Fruit fly (Drosophila melanogaster) whole organism, embryonic: ENCODE data around the gene CG42399.

Experiments used
- ATbp ChIP-seq: fragments of 200-800 bp; sonication (Bioruptor generic); optimal IDR thresholded peaks from 2 replicates; lab custom pipeline; 2017; ENCODE audit warnings: missing biosample characterization, mild to moderate bottlenecking, missing genetic modification characterization, missing genetic modification reagents
- C15 ChIP-seq: fragments of 200-800 bp; sonication (Bioruptor generic); IDR thresholded peaks from 3 replicates; pipeline ENCODE4 v1.3.6; 2022; ENCODE audit warnings: missing biosample characterization, missing genetic modification characterization
- CG10431 ChIP-seq: fragments of 200-800 bp; sonication (Bioruptor generic); optimal IDR thresholded peaks from 3 replicates; lab custom pipeline; 2018; ENCODE audit warnings: missing biosample characterization, mild to moderate bottlenecking, missing genetic modification characterization
- CG10959 ChIP-seq: fragments of 200-800 bp; sonication (Bioruptor generic); IDR thresholded peaks from 2 replicates; pipeline ENCODE4 v1.3.6; 2022; ENCODE audit warnings: missing biosample characterization, missing genetic modification characterization
- CG13424 ChIP-seq: fragments of 200-800 bp; sonication (Bioruptor generic); optimal IDR thresholded peaks from 2 replicates; lab custom pipeline; 2019; ENCODE audit warnings: missing biosample characterization, mild to moderate bottlenecking, missing genetic modification characterization, moderate library complexity
- CG14667 ChIP-seq: fragments of 200-800 bp; sonication (Bioruptor generic); IDR thresholded peaks from 2 replicates; pipeline ENCODE4 v1.3.6; 2022; ENCODE audit warnings: missing biosample characterization, missing genetic modification characterization
- CG1603 ChIP-seq: fragments of 200-800 bp; sonication (Bioruptor generic); optimal IDR thresholded peaks from 2 replicates; lab custom pipeline; 2019; ENCODE audit warnings: missing biosample characterization, mild to moderate bottlenecking, missing genetic modification characterization, moderate library complexity
- CG17328 ChIP-seq: fragments of 200-800 bp; sonication (Bioruptor generic); IDR thresholded peaks from 2 replicates; pipeline ENCODE4 v1.3.6; 2022; ENCODE audit warnings: missing biosample characterization, missing genetic modification characterization
- CG31224 ChIP-seq: fragments of 200-800 bp; sonication (Bioruptor generic); IDR thresholded peaks from 2 replicates; pipeline ENCODE4 v1.3.6; 2022; ENCODE audit warnings: missing biosample characterization, missing genetic modification characterization
- CG3281 ChIP-seq: fragments of 200-800 bp; sonication (Bioruptor generic); optimal IDR thresholded peaks from 3 replicates; lab custom pipeline; 2017; ENCODE audit warnings: missing biosample characterization, mild to moderate bottlenecking, missing genetic modification characterization
- CG33213 ChIP-seq: fragments of 200-800 bp; sonication (Bioruptor generic); optimal IDR thresholded peaks from 3 replicates; lab custom pipeline; 2016; ENCODE audit warnings: missing biosample characterization, missing genetic modification characterization
- CG34224 ChIP-seq: fragments of 200-800 bp; sonication (Bioruptor generic); IDR thresholded peaks from 3 replicates; pipeline ENCODE4 v1.3.6; 2022; ENCODE audit warnings: missing biosample characterization, missing genetic modification characterization; ENCODE audit not compliant: partially characterized antibody
- CG42726 ChIP-seq: fragments of 200-800 bp; sonication (Bioruptor generic); IDR thresholded peaks from 2 replicates; pipeline ENCODE4 v1.3.6; 2022; ENCODE audit warnings: missing biosample characterization, missing genetic modification characterization; ENCODE audit not compliant: partially characterized antibody
- CG4282 ChIP-seq: fragments of 200-800 bp; sonication (Bioruptor generic); optimal IDR thresholded peaks from 2 replicates; lab custom pipeline; 2016; ENCODE audit warnings: missing biosample characterization, missing genetic modification characterization
- CG6689 ChIP-seq: fragments of 200-800 bp; sonication (Bioruptor generic); IDR thresholded peaks from 2 replicates; pipeline ENCODE4 v1.3.6; 2022; ENCODE audit warnings: missing biosample characterization, missing genetic modification characterization
- CG6813 ChIP-seq: fragments of 200-800 bp; sonication (Bioruptor generic); optimal IDR thresholded peaks from 2 replicates; lab custom pipeline; 2017; ENCODE audit warnings: missing biosample characterization, missing genetic modification characterization, mild to moderate bottlenecking, moderate library complexity, missing genetic modification reagents
- CG7271 ChIP-seq: fragments of 200-800 bp; sonication (Bioruptor generic); optimal IDR thresholded peaks from 2 replicates; lab custom pipeline; 2018; ENCODE audit warnings: missing biosample characterization, mild to moderate bottlenecking, missing genetic modification characterization, moderate library complexity
- CG7357 ChIP-seq: fragments of 200-800 bp; sonication (Bioruptor generic); IDR thresholded peaks from 3 replicates; pipeline ENCODE4 v1.3.6; 2022; ENCODE audit warnings: missing biosample characterization, missing genetic modification characterization
- CG7745 ChIP-seq: fragments of 200-800 bp; sonication (Bioruptor generic); optimal IDR thresholded peaks from 2 replicates; lab custom pipeline; 2018; ENCODE audit warnings: missing biosample characterization, mild to moderate bottlenecking, missing genetic modification characterization, moderate library complexity
- Camta ChIP-seq: fragments of 200-800 bp; sonication (Bioruptor generic); optimal IDR thresholded peaks from 2 replicates; lab custom pipeline; 2016; ENCODE audit warnings: missing biosample characterization, missing genetic modification characterization
- CkIIα-i1 ChIP-seq: fragments of 200-800 bp; sonication (Bioruptor generic); IDR thresholded peaks from 2 replicates; pipeline ENCODE4 v1.3.6; 2022; ENCODE audit warnings: missing biosample characterization, missing genetic modification characterization
- D ChIP-seq, 2 experiments: fragments of 200-800 bp in 1 of 2; fragments of >200 bp in 1 of 2; sonication (Bioruptor generic) in 1 of 2; optimal IDR thresholded peaks; 2 replicates in 1 of 2; 3 replicates in 1 of 2; lab custom pipeline; 2017; ENCODE audit warnings: mild to moderate bottlenecking in 1 of 2, missing biosample characterization in 1 of 2, missing genetic modification characterization in 1 of 2, missing genetic modification reagents in 1 of 2
- Doc3 ChIP-seq: fragments of 200-800 bp; sonication (Bioruptor generic); IDR thresholded peaks from 3 replicates; pipeline ENCODE4 v1.3.6; 2022; ENCODE audit warnings: missing biosample characterization, missing genetic modification characterization; ENCODE audit not compliant: partially characterized antibody
- Fer3 ChIP-seq: fragments of 200-800 bp; sonication (Bioruptor generic); optimal IDR thresholded peaks from 2 replicates; lab custom pipeline; 2018; ENCODE audit warnings: missing biosample characterization, mild to moderate bottlenecking, missing genetic modification characterization, moderate library complexity
- GATAe ChIP-seq: fragments of 200-800 bp; sonication (Bioruptor generic); conservative IDR thresholded peaks from 2 replicates; pipeline ENCODE4 v1.3.6; 2022; ENCODE audit warnings: missing biosample characterization, missing genetic modification characterization
- Hr51 ChIP-seq, 2 experiments: fragments of 200-800 bp; sonication (Bioruptor generic); optimal IDR thresholded peaks; 2 replicates in 1 of 2; 3 replicates in 1 of 2; lab custom pipeline; 2016 to 2018; ENCODE audit warnings: missing biosample characterization in 2 of 2, missing genetic modification characterization in 2 of 2, mild to moderate bottlenecking in 1 of 2, moderate library complexity in 1 of 2
- Hr78 ChIP-seq, 2 experiments: fragments of 200-800 bp in 1 of 2; fragments of >200 bp in 1 of 2; sonication (Bioruptor generic) in 1 of 2; optimal IDR thresholded peaks; 2 replicates each; lab custom pipeline; 2017 to 2019; ENCODE audit warnings: missing biosample characterization in 2 of 2, missing genetic modification characterization in 2 of 2, mild to moderate bottlenecking in 1 of 2, moderate library complexity in 1 of 2
- Mad ChIP-seq: fragments of 200-800 bp; sonication (Bioruptor generic); optimal IDR thresholded peaks from 2 replicates; lab custom pipeline; 2016; ENCODE audit warnings: missing biosample characterization, missing genetic modification characterization
- Med ChIP-seq: fragments of 200-800 bp; sonication (Bioruptor generic); peaks from one replicate; lab custom pipeline; 2016; ENCODE audit warnings: missing biosample characterization, missing genetic modification characterization, mild to moderate bottlenecking, inconsistent platforms, moderate library complexity
- Oli ChIP-seq: fragments of 200-800 bp; sonication (Bioruptor generic); optimal IDR thresholded peaks from 2 replicates; lab custom pipeline; 2018; ENCODE audit warnings: missing biosample characterization, mild to moderate bottlenecking, missing genetic modification characterization, moderate library complexity
- Opbp ChIP-seq: fragments of 200-800 bp; sonication (Bioruptor generic); IDR thresholded peaks from 3 replicates; pipeline ENCODE4 v1.3.6; 2022; ENCODE audit warnings: missing biosample characterization, missing genetic modification characterization; ENCODE audit not compliant: partially characterized antibody
- al ChIP-seq: fragments of 200-800 bp; sonication (Bioruptor generic); IDR thresholded peaks from 2 replicates; pipeline ENCODE4 v1.3.6; 2022; ENCODE audit warnings: missing biosample characterization, missing genetic modification characterization
- ato ChIP-seq: fragments of 200-800 bp; sonication (Bioruptor generic); IDR thresholded peaks from 2 replicates; pipeline ENCODE4 v1.3.6; 2022; ENCODE audit warnings: missing biosample characterization, missing genetic modification characterization; ENCODE audit not compliant: partially characterized antibody
- bbx ChIP-seq: fragments of 200-800 bp; sonication (Bioruptor generic); IDR thresholded peaks from 2 replicates; pipeline ENCODE4 v1.3.6; 2022; ENCODE audit warnings: missing biosample characterization, missing genetic modification characterization; ENCODE audit not compliant: partially characterized antibody
- caup ChIP-seq: fragments of 200-800 bp; sonication (Bioruptor generic); optimal IDR thresholded peaks from 3 replicates; lab custom pipeline; 2017; ENCODE audit warnings: missing biosample characterization, mild to moderate bottlenecking, missing genetic modification characterization, moderate library complexity; ENCODE audit not compliant: severe bottlenecking
- chif ChIP-seq, 2 experiments: fragments of 200-800 bp; sonication (Bioruptor generic); optimal IDR thresholded peaks; 3 replicates each; lab custom pipeline; 2016; ENCODE audit warnings: missing biosample characterization in 2 of 2, missing genetic modification characterization in 2 of 2
- crc ChIP-seq: fragments of 200-800 bp; sonication (Bioruptor generic); optimal IDR thresholded peaks from 2 replicates; lab custom pipeline; 2016; ENCODE audit warnings: missing biosample characterization, missing genetic modification characterization
- da ChIP-seq: fragments of 200-800 bp; sonication (Bioruptor generic); optimal IDR thresholded peaks from 2 replicates; lab custom pipeline; 2016; ENCODE audit warnings: missing biosample characterization, missing genetic modification characterization
- fd64A ChIP-seq: fragments of 200-800 bp; sonication (Bioruptor generic); optimal IDR thresholded peaks from 3 replicates; lab custom pipeline; 2018; ENCODE audit warnings: missing biosample characterization, mild to moderate bottlenecking, missing genetic modification characterization
- gcm ChIP-seq: fragments of 200-800 bp; sonication (Bioruptor generic); optimal IDR thresholded peaks from 2 replicates; lab custom pipeline; 2019; ENCODE audit warnings: missing biosample characterization, mild to moderate bottlenecking, missing genetic modification characterization, moderate library complexity
- gt ChIP-seq: fragments of 200-800 bp; sonication (Bioruptor generic); IDR thresholded peaks from 2 replicates; pipeline ENCODE4 v1.3.6; 2022; ENCODE audit warnings: missing biosample characterization, missing genetic modification characterization
- hb ChIP-seq: fragments of 200-800 bp; sonication (Bioruptor generic); IDR thresholded peaks from 3 replicates; pipeline ENCODE4 v1.3.6; 2022; ENCODE audit warnings: missing biosample characterization, missing genetic modification characterization; ENCODE audit not compliant: partially characterized antibody
- ind ChIP-seq: fragments of 200-800 bp; sonication (Bioruptor generic); optimal IDR thresholded peaks from 3 replicates; lab custom pipeline; 2016; ENCODE audit warnings: missing biosample characterization, missing genetic modification characterization
- insv ChIP-seq, 2 experiments: fragments of 200-800 bp; sonication (Bioruptor generic); optimal IDR thresholded peaks; 3 replicates each; lab custom pipeline; 2016 to 2018; ENCODE audit warnings: missing biosample characterization in 2 of 2, missing genetic modification characterization in 2 of 2
- nerfin-1 ChIP-seq: fragments of 200-800 bp; sonication (Bioruptor generic); optimal IDR thresholded peaks from 3 replicates; lab custom pipeline; 2019; ENCODE audit warnings: missing biosample characterization, mild to moderate bottlenecking, missing genetic modification characterization, moderate library complexity
- pho ChIP-seq: fragments of 200-800 bp; sonication (Bioruptor generic); optimal IDR thresholded peaks from 2 replicates; lab custom pipeline; 2016; ENCODE audit warnings: missing biosample characterization, missing genetic modification characterization
- run ChIP-seq: fragments of 200-800 bp; sonication (Bioruptor generic); optimal IDR thresholded peaks from 3 replicates; lab custom pipeline; 2018; ENCODE audit warnings: missing biosample characterization, mild to moderate bottlenecking, missing genetic modification characterization
- tap ChIP-seq: fragments of 200-800 bp; optimal IDR thresholded peaks from 3 replicates; lab custom pipeline; 2019; ENCODE audit warnings: missing biosample characterization, mild to moderate bottlenecking, missing genetic modification characterization, moderate library complexity

Gene CG42399

DNA sequence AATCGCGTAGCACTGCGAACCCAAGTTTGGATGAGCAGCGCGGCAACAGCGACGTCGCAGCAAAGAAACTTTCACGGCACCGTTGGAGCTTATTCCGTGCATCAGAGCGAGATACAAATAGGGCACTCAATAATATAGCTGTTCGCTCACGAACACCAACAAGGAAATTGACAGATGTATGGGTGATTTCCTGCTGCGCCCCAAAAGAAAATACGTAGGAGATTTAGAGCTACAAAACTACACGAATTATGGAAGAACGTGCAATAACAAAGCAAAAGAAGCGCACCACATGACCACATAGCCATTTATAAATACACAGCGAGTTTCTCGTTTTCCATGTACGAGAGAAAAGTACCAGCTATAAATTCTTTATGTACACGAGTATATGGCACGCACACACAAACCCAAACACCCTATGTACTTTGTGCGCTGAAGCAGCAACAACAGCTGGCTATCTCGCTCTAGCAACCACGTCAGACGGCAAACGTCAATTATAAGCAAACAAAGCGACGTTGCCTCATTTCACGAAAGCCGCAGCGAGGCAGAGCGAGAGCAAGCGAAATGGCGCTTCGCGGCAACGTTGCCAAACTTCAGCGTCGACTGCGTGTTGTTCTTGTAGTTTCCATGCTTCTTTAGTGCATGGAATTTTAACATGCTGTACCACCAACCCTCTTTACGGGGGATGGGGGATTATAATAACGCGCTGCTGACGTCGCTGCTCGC lies 8.5 kb upstream of the CG42399 start (continued):
- TF ChIP-seq D (optimal IDR thresholded peaks at IDR 0.05; lab: Kevin White, UChicago), result peak; percentile 86
- no peak for TF ChIP-seq D (GFP tag; optimal IDR thresholded peaks at IDR 0.05; lab: Kevin White, UChicago)
- no peak for TF ChIP-seq Doc3 (GFP tag; lab: Robert Waterston, UW)
- no peak for TF ChIP-seq Camta
- TF ChIP-seq CG7357 (GFP tag; lab: Robert Waterston, UW), result no peak
- TF ChIP-seq al (GFP tag; lab: Robert Waterston, UW), result no peak
- no peak for TF ChIP-seq Opbp (GFP tag; lab: Robert Waterston, UW)
- no peak for TF ChIP-seq bbx (GFP tag; lab: Robert Waterston, UW)
- no peak for TF ChIP-seq CG34224 (GFP tag; lab: Robert Waterston, UW)
- TF ChIP-seq CG1603 (tag; lab: Kevin White, UChicago), result no peak
- no peak for TF ChIP-seq CG4282 (GFP tag; lab: Kevin White, UChicago)
- TF ChIP-seq Oli (tag; lab: Kevin White, UChicago), result no peak
- peak; percentile 49 for TF ChIP-seq nerfin-1
- no peak for TF ChIP-seq Fer3
- no peak for TF ChIP-seq hb (GFP tag; lab: Robert Waterston, UW)
- peak; percentile 46 for TF ChIP-seq CG6813 (GFP tag; lab: Kevin White, UChicago)
- TF ChIP-seq CG42726 (GFP tag; lab: Robert Waterston, UW), result no peak
- TF ChIP-seq CG17328 (GFP tag; lab: Robert Waterston, UW), result no peak
- TF ChIP-seq CG6689 (GFP tag; lab: Robert Waterston, UW), result no peak
- no peak for TF ChIP-seq CkIIα-i1 (GFP tag; lab: Robert Waterston, UW)
- peak; percentile 66 for TF ChIP-seq caup
- no peak for TF ChIP-seq run (tag; lab: Kevin White, UChicago)
- peak; percentile 17 for TF ChIP-seq pho (GFP tag; lab: Kevin White, UChicago)
- TF ChIP-seq ato (GFP tag; lab: Robert Waterston, UW), result no peak
- TF ChIP-seq Hr51 (GFP tag; optimal IDR thresholded peaks at IDR 0.05; lab: Kevin White, UChicago), result peak; percentile 36 to 71
- no peak for TF ChIP-seq chif (GFP tag; optimal IDR thresholded peaks at IDR 0.05; lab: Kevin White, UChicago)
- peak; percentile 66 for TF ChIP-seq CG3281 (GFP tag; lab: Kevin White, UChicago)
- no peak for TF ChIP-seq Mad
- no peak for TF ChIP-seq gt (GFP tag; lab: Robert Waterston, UW)
- no peak for TF ChIP-seq crc (GFP tag; lab: Kevin White, UChicago)
- TF ChIP-seq CG14667 (GFP tag; lab: Robert Waterston, UW), result no peak
- TF ChIP-seq GATAe, result no peak
- TF ChIP-seq da (GFP tag; lab: Kevin White, UChicago), result no peak
- no peak for TF ChIP-seq gcm (GFP tag; lab: Kevin White, UChicago)
- peak; percentile 11 for TF ChIP-seq tap (tag; lab: Kevin White, UChicago)
- no peak for TF ChIP-seq CG31224 (GFP tag; lab: Robert Waterston, UW)
- no peak for TF ChIP-seq CG33213 (GFP tag; lab: Kevin White, UChicago)
- TF ChIP-seq Hr78 (GFP tag; optimal IDR thresholded peaks at IDR 0.05; lab: Kevin White, UChicago), result no peak
- peak; percentile 76 for TF ChIP-seq Med (GFP tag; lab: Kevin White, UChicago)
- no peak for TF ChIP-seq ATbp (GFP tag; lab: Kevin White, UChicago)
- TF ChIP-seq CG10431 (GFP tag; lab: Kevin White, UChicago), result peak; percentile 52
- TF ChIP-seq insv (GFP tag; optimal IDR thresholded peaks at IDR 0.05; lab: Kevin White, UChicago), result peak in 1 of 2 experiments; percentile 47
- peak; percentile 34 for TF ChIP-seq CG7271 (tag; lab: Kevin White, UChicago)
- TF ChIP-seq fd64A (GFP tag; lab: Kevin White, UChicago), result peak; percentile 39
- TF ChIP-seq CG7745 (tag; lab: Kevin White, UChicago), result no peak
- no peak for TF ChIP-seq C15
- TF ChIP-seq CG10959 (GFP tag; lab: Robert Waterston, UW), result no peak
- TF ChIP-seq CG13424 (tag; lab: Kevin White, UChicago), result no peak
- TF ChIP-seq ind (GFP tag; lab: Kevin White, UChicago), result no peak
